Worm (Caenorhabditis elegans) whole organism, mixed stage, embryonic: ENCODE measurements around the gene C03H5.7.
A peak's percentile ranks its signal among the peaks of the same experiment; 100 is the strongest.

Experiments
- M03D4.4 ChIP-seq: sonication (generic microtip); optimal IDR thresholded peaks from 2 replicates; lab custom pipeline; 2017; ENCODE audit warnings: mild to moderate bottlenecking, missing genetic modification characterization, missing compliant biosample characterization
- bed-3 ChIP-seq: fragments of 200-800 bp; sonication (Bioruptor generic); optimal IDR thresholded peaks from 3 replicates; lab custom pipeline; 2018; ENCODE audit warnings: mild to moderate bottlenecking, missing genetic modification characterization, moderate library complexity, missing compliant biosample characterization
- blmp-1 ChIP-seq: fragments of 150-350 bp; optimal IDR thresholded peaks from 2 replicates; lab custom pipeline; 2014; ENCODE audit warnings: missing biosample characterization, missing genetic modification characterization
- ceh-39 ChIP-seq: fragments of 150-350 bp; optimal IDR thresholded peaks from 2 replicates; lab custom pipeline; 2014; ENCODE audit warnings: missing biosample characterization, missing genetic modification characterization
- ceh-43 ChIP-seq: fragments of 200-800 bp; sonication (Bioruptor generic); optimal IDR thresholded peaks from 2 replicates; lab custom pipeline; 2018; ENCODE audit warnings: mild to moderate bottlenecking, missing genetic modification characterization, moderate library complexity, missing compliant biosample characterization
- ceh-83 ChIP-seq: fragments of 200-800 bp; sonication (Bioruptor generic); optimal IDR thresholded peaks from 2 replicates; lab custom pipeline; 2018; ENCODE audit warnings: mild to moderate bottlenecking, missing genetic modification characterization, missing compliant biosample characterization
- ces-1 ChIP-seq: fragments of 150-350 bp; optimal IDR thresholded peaks from 2 replicates; lab custom pipeline; 2014; ENCODE audit warnings: missing biosample characterization, missing genetic modification reagents, missing genetic modification characterization
- cnd-1 ChIP-seq: fragments of 200-800 bp; sonication (Bioruptor generic); optimal IDR thresholded peaks from 2 replicates; lab custom pipeline; 2018; ENCODE audit warnings: mild to moderate bottlenecking, missing genetic modification characterization, missing compliant biosample characterization
- drap-1 ChIP-seq: fragments of 200-800 bp; sonication (Bioruptor generic); optimal IDR thresholded peaks from 3 replicates; lab custom pipeline; 2018; ENCODE audit warnings: mild to moderate bottlenecking, missing genetic modification characterization, missing compliant biosample characterization
- elt-1 ChIP-seq: sonication (generic microtip); optimal IDR thresholded peaks from 2 replicates; lab custom pipeline; 2017; ENCODE audit warnings: missing genetic modification characterization, mild to moderate bottlenecking, missing compliant biosample characterization, antibody characterized with exemption, moderate library complexity, borderline replicate concordance; ENCODE audit not compliant: insufficient read depth
- elt-3 ChIP-seq: fragments of 150-350 bp; optimal IDR thresholded peaks from 2 replicates; lab custom pipeline; 2014; ENCODE audit warnings: missing biosample characterization, missing genetic modification characterization
- flh-1 ChIP-seq: fragments of 200-800 bp; sonication (Bioruptor generic); optimal IDR thresholded peaks from 2 replicates; lab custom pipeline; 2018; ENCODE audit warnings: mild to moderate bottlenecking, missing genetic modification characterization, moderate library complexity, missing compliant biosample characterization
- ham-2 ChIP-seq: fragments of 200-800 bp; sonication (Bioruptor generic); optimal IDR thresholded peaks from 2 replicates; lab custom pipeline; 2018; ENCODE audit warnings: mild to moderate bottlenecking, missing genetic modification characterization, missing compliant biosample characterization
- hlh-1 ChIP-seq: fragments of 150-350 bp; optimal IDR thresholded peaks from 2 replicates; lab custom pipeline; 2014; ENCODE audit warnings: missing biosample characterization, missing genetic modification reagents, missing genetic modification characterization
- lin-13 ChIP-seq: fragments of 150-350 bp; optimal IDR thresholded peaks from 2 replicates; lab custom pipeline; 2014; ENCODE audit warnings: missing biosample characterization, missing genetic modification characterization
- lin-32 ChIP-seq: fragments of 200-800 bp; sonication (Bioruptor generic); optimal IDR thresholded peaks from 2 replicates; lab custom pipeline; 2018; ENCODE audit warnings: mild to moderate bottlenecking, missing genetic modification characterization, missing compliant biosample characterization
- lsy-2 ChIP-seq: fragments of 150-350 bp; optimal IDR thresholded peaks from 2 replicates; lab custom pipeline; 2014; ENCODE audit warnings: missing biosample characterization, missing genetic modification characterization
- mab-5 ChIP-seq: fragments of 150-350 bp; optimal IDR thresholded peaks from 2 replicates; lab custom pipeline; 2014; ENCODE audit warnings: missing biosample characterization, missing genetic modification characterization
- mep-1 ChIP-seq: fragments of 150-350 bp; optimal IDR thresholded peaks from 2 replicates; lab custom pipeline; 2017; ENCODE audit warnings: missing biosample characterization, missing genetic modification reagents, missing genetic modification characterization, inconsistent platforms
- mls-2 ChIP-seq: sonication (generic microtip); optimal IDR thresholded peaks from 2 replicates; lab custom pipeline; 2016; ENCODE audit warnings: mild to moderate bottlenecking, missing genetic modification characterization, moderate library complexity, missing compliant biosample characterization
- nhr-12 ChIP-seq: fragments of 150-350 bp; optimal IDR thresholded peaks from 2 replicates; lab custom pipeline; 2014; ENCODE audit warnings: missing biosample characterization, missing genetic modification characterization
- nhr-2 ChIP-seq: fragments of 150-350 bp; optimal IDR thresholded peaks from 2 replicates; lab custom pipeline; 2014; ENCODE audit warnings: missing biosample characterization, missing genetic modification characterization
- nhr-237 ChIP-seq: fragments of 150-350 bp; optimal IDR thresholded peaks from 2 replicates; lab custom pipeline; 2014; ENCODE audit warnings: missing biosample characterization, missing genetic modification characterization
- nhr-28 ChIP-seq: fragments of 150-350 bp; optimal IDR thresholded peaks from 2 replicates; lab custom pipeline; 2014; ENCODE audit warnings: missing biosample characterization, missing genetic modification characterization
- nhr-76 ChIP-seq: sonication (generic microtip); optimal IDR thresholded peaks from 2 replicates; lab custom pipeline; 2017; ENCODE audit warnings: missing biosample characterization, missing genetic modification characterization
- pha-4 ChIP-seq: fragments of 150-350 bp; optimal IDR thresholded peaks from 2 replicates; lab custom pipeline; 2018; ENCODE audit warnings: missing biosample characterization, missing genetic modification reagents, missing genetic modification characterization
- sem-2 ChIP-seq: fragments of 200-800 bp; sonication (Bioruptor generic); optimal IDR thresholded peaks from 2 replicates; lab custom pipeline; 2018; ENCODE audit warnings: mild to moderate bottlenecking, missing genetic modification characterization, missing compliant biosample characterization
- snpc-4 ChIP-seq: fragments of 150-350 bp; optimal IDR thresholded peaks from 2 replicates; lab custom pipeline; 2014; ENCODE audit warnings: missing biosample characterization, missing genetic modification characterization
- sptf-1 ChIP-seq: sonication (generic microtip); optimal IDR thresholded peaks from 2 replicates; lab custom pipeline; 2017; ENCODE audit warnings: mild to moderate bottlenecking, missing genetic modification characterization, moderate library complexity, missing compliant biosample characterization
- tbx-8 ChIP-seq: fragments of 200-800 bp; sonication (Bioruptor generic); optimal IDR thresholded peaks from 2 replicates; lab custom pipeline; 2018; ENCODE audit warnings: mild to moderate bottlenecking, missing genetic modification characterization, moderate library complexity, missing compliant biosample characterization
- unc-120 ChIP-seq: sonication (generic microtip); optimal IDR thresholded peaks from 2 replicates; lab custom pipeline; 2017; ENCODE audit warnings: missing genetic modification characterization, missing compliant biosample characterization; ENCODE audit not compliant: poor library complexity, severe bottlenecking
- unc-39 ChIP-seq: fragments of 150-350 bp; optimal IDR thresholded peaks from 2 replicates; lab custom pipeline; 2014; ENCODE audit warnings: missing biosample characterization, missing genetic modification characterization
- unc-62 ChIP-seq: fragments of 150-350 bp; optimal IDR thresholded peaks from 2 replicates; lab custom pipeline; 2014; ENCODE audit warnings: missing biosample characterization, missing genetic modification reagents, missing genetic modification characterization
- zip-8 ChIP-seq: fragments of 150-350 bp; optimal IDR thresholded peaks from 2 replicates; lab custom pipeline; 2014; ENCODE audit warnings: missing biosample characterization, missing genetic modification characterization
- ztf-11 ChIP-seq: fragments of 150-350 bp; optimal IDR thresholded peaks from 2 replicates; lab custom pipeline; 2014; ENCODE audit warnings: missing biosample characterization, missing genetic modification characterization

Gene C03H5.7

DNA sequence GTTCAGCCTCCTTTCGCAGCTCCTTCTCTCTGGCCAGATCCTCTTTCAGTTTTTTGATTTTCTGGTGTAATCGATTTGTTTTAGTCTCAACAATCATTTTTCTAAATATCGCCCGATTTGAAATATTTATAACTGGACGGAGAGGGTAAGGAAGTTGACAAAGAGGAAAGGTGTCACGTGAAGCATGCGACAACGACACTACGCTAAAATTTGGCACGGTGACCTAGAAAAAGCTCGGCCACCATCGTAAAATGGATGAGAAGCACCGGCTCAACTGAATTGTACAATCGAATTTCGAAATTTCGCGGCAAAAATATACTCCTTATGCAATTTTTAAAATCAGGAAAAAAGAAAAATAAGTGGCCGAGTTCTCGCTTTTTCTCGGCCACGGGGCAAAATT lies 5.2 kb downstream of the C03H5.7 start, which contains the start of gene C03H5.5:
C03H5.5 (minus strand) TSS at position 101 of the 400 bp plus-strand sequence.
- TF ChIP-seq nhr-28 (tag; lab: Kevin White, UChicago) (no peak), ham-2 (no peak), nhr-76 (tag; lab: Kevin White, UChicago) (no peak), elt-1 (tag; lab: Kevin White, UChicago) (no peak), mep-1 (no peak), mab-5 (no peak), lin-32 (GFP tag; lab: Kevin White, UChicago) (no peak), unc-62 (no peak), nhr-2 (tag; lab: Kevin White, UChicago) (no peak), tbx-8 (GFP tag; lab: Kevin White, UChicago) (no peak), unc-39 (tag; lab: Kevin White, UChicago) (no peak)

DNA sequence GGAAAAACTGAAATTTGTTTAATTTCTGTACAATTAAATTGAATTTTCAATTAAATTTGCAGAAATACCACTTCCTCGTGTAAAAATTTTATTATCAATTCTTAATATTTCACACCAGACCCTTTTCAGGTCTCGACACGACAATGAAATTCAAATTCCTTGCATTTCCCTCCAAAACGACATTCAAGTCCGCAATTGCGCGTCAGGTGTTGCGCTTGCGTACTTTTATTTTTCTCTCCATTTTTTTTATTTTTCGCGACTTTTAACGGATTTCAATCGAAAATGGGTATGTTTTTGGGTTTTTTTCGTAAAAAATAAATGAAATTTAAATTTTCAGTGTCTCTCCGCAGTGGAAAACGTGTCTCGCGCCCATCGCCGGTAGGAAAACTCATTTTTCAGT lies 5.9 kb downstream of the C03H5.7 start, which contains the start of gene C03H5.3:
C03H5.3 (plus strand) TSS at position 132 of the 400 bp plus-strand sequence.
- no peak for TF ChIP-seq snpc-4 (tag; lab: Kevin White, UChicago)
- TF ChIP-seq zip-8 (tag; lab: Kevin White, UChicago): no peak
- TF ChIP-seq unc-39 (tag; lab: Kevin White, UChicago): no peak
- no peak for TF ChIP-seq elt-1 (tag; lab: Kevin White, UChicago)
- no peak for TF ChIP-seq hlh-1 (tag; lab: Kevin White, UChicago)
- TF ChIP-seq nhr-12: no peak
- TF ChIP-seq ceh-39 (tag; lab: Kevin White, UChicago): no peak
- TF ChIP-seq unc-62: no peak
- TF ChIP-seq nhr-28 (tag; lab: Kevin White, UChicago): no peak
- TF ChIP-seq flh-1: no peak
- TF ChIP-seq ces-1 (GFP tag; lab: Kevin White, UChicago): peak; percentile 48
- no peak for TF ChIP-seq ham-2
- TF ChIP-seq ztf-11 (tag; lab: Kevin White, UChicago): no peak
- no peak for TF ChIP-seq lin-32 (GFP tag; lab: Kevin White, UChicago)
- no peak for TF ChIP-seq blmp-1 (tag; lab: Kevin White, UChicago)
- TF ChIP-seq cnd-1 (tag; lab: Kevin White, UChicago): no peak
- TF ChIP-seq drap-1 (GFP tag; lab: Kevin White, UChicago): no peak
- peak; percentile 35 for TF ChIP-seq nhr-237 (tag; lab: Kevin White, UChicago)
- TF ChIP-seq elt-3 (tag; lab: Kevin White, UChicago): no peak
- no peak for TF ChIP-seq bed-3 (GFP tag; lab: Kevin White, UChicago)
- TF ChIP-seq tbx-8 (GFP tag; lab: Kevin White, UChicago): no peak
- no peak for TF ChIP-seq sptf-1 (tag; lab: Kevin White, UChicago)
- TF ChIP-seq mab-5: no peak
- TF ChIP-seq ceh-83 (GFP tag; lab: Kevin White, UChicago): no peak
- TF ChIP-seq mep-1: peak; percentile 77
- no peak for TF ChIP-seq nhr-2 (tag; lab: Kevin White, UChicago)
- no peak for TF ChIP-seq ceh-43 (GFP tag; lab: Kevin White, UChicago)
- no peak for TF ChIP-seq mls-2
- peak; percentile 24 for TF ChIP-seq lin-13
- TF ChIP-seq nhr-76 (tag; lab: Kevin White, UChicago): no peak
- TF ChIP-seq M03D4.4 (tag; lab: Kevin White, UChicago): no peak
- peak; percentile 10 for TF ChIP-seq lsy-2
- peak; percentile 22 for TF ChIP-seq pha-4 (tag; lab: Kevin White, UChicago)
- no peak for TF ChIP-seq sem-2 (GFP tag; lab: Kevin White, UChicago)
- no peak for TF ChIP-seq unc-120 (tag; lab: Kevin White, UChicago)

DNA sequence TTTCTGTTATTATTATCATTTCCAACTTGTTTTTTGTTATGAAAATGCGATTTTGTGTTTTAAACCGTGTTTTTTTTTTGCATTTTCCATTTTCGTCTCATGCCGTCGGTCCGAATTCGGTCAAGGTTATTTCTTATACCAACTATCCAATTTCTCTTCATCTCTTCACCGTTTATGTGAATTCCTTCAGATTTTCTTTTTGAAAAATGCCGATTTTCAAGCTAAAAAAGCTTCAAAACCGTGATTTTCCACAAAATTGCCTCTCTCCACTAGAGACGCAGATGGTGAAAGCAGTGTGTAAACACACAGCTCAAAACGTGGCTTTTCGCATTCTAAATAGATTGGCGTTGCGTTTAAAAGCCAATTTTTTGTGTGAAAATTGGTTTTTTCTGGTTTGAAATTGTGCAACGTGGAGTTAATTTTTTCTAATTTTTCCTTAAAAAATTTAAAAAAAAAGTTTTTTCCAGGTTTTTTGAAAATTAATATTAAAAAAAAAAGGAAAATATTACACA lies 7.9 kb downstream of the C03H5.7 start:
- no peak for TF ChIP-seq bed-3 (GFP tag; lab: Kevin White, UChicago)
- TF ChIP-seq sptf-1 (tag; lab: Kevin White, UChicago): no peak
- no peak for TF ChIP-seq cnd-1 (tag; lab: Kevin White, UChicago)
- no peak for TF ChIP-seq hlh-1 (tag; lab: Kevin White, UChicago)
- TF ChIP-seq nhr-12: no peak
- no peak for TF ChIP-seq ztf-11 (tag; lab: Kevin White, UChicago)
- TF ChIP-seq mab-5: no peak
- no peak for TF ChIP-seq snpc-4 (tag; lab: Kevin White, UChicago)
- TF ChIP-seq ces-1 (GFP tag; lab: Kevin White, UChicago): no peak
- no peak for TF ChIP-seq pha-4 (tag; lab: Kevin White, UChicago)
- TF ChIP-seq lin-32 (GFP tag; lab: Kevin White, UChicago): no peak
- TF ChIP-seq ceh-39 (tag; lab: Kevin White, UChicago): no peak
- TF ChIP-seq elt-1 (tag; lab: Kevin White, UChicago): no peak
- no peak for TF ChIP-seq nhr-2 (tag; lab: Kevin White, UChicago)
- no peak for TF ChIP-seq mep-1
- TF ChIP-seq zip-8 (tag; lab: Kevin White, UChicago): no peak
